Worm (Caenorhabditis elegans): Measurements from ENCODE around the gene ech-4.

Gene ech-4

ce11 chrII:10820679-10821078, at the start of gene ech-4:
TSS of gene ech-4 (plus strand) at chrII:10821031.
- TF ChIP-seq ref-1 (GFP tag; conservative IDR thresholded peaks at IDR 0.05): no peak
- TF ChIP-seq ztf-29 (GFP tag; IDR thresholded peaks at IDR 0.05): no peak
- TF ChIP-seq klf-2 (GFP tag; conservative IDR thresholded peaks at IDR 0.05): no peak
- no peak for TF ChIP-seq T22C8.4 (GFP tag; IDR thresholded peaks at IDR 0.05)
- no peak for TF ChIP-seq tab-1 (GFP tag; IDR thresholded peaks at IDR 0.05)
- TF ChIP-seq ztf-23 (GFP tag; IDR thresholded peaks at IDR 0.05): no peak
- TF ChIP-seq med-1 (GFP tag; optimal IDR thresholded peaks at IDR 0.05; ENCODE audit: insufficient read depth): no peak
- no peak for TF ChIP-seq flt-1 (GFP tag; IDR thresholded peaks at IDR 0.05)
- TF ChIP-seq cog-1 (tag; optimal IDR thresholded peaks at IDR 0.05): no peak

DNA sequence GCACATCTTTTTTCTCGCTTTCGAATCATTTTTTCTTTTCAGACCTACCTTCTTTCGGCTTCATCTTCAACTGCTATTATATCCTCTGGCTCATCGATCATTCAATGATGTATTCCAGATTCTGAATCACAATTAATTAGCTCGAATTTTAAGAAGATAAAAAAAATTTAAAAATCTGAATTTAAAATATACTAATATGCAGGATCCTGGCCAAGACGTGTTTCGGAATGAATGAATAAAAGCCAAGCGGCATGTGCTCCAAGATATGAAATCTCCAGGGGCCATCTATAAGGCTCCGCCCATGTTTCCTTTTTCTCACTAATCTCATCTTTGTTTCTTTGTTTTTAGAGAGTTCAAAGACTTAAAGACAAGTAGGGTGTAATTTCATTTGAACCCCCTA, 42.8 kb upstream of the ech-4 start, which contains the start of gene mpz-1:
mpz-1 (minus strand) TSS at position 101 of the 400 bp plus-strand sequence.
- no peak for TF ChIP-seq flt-1 (GFP tag; IDR thresholded peaks at IDR 0.05)
- no peak for TF ChIP-seq ztf-29 (GFP tag; IDR thresholded peaks at IDR 0.05)
- TF ChIP-seq tab-1 (GFP tag; IDR thresholded peaks at IDR 0.05): no peak
- no peak for TF ChIP-seq T22C8.4 (GFP tag; IDR thresholded peaks at IDR 0.05)
- TF ChIP-seq med-1 (GFP tag; optimal IDR thresholded peaks at IDR 0.05; ENCODE audit: insufficient read depth): no peak
- TF ChIP-seq ztf-23 (GFP tag; IDR thresholded peaks at IDR 0.05): no peak
- TF ChIP-seq klf-2 (GFP tag; conservative IDR thresholded peaks at IDR 0.05): no peak
- TF ChIP-seq cog-1 (tag; optimal IDR thresholded peaks at IDR 0.05): no peak
- TF ChIP-seq ref-1 (GFP tag; conservative IDR thresholded peaks at IDR 0.05): no peak

ce11 chrII:10783201-10783962, 37.4 kb upstream of the ech-4 start, which contains the start of gene ect-2:
TSS of gene ect-2 (minus strand) at chrII:10783962.
- TF ChIP-seq T22C8.4 (GFP tag; IDR thresholded peaks at IDR 0.05) (no peak), cog-1 (tag; optimal IDR thresholded peaks at IDR 0.05) (no peak), ztf-23 (GFP tag; IDR thresholded peaks at IDR 0.05) (no peak), tab-1 (GFP tag; IDR thresholded peaks at IDR 0.05) (no peak), med-1 (GFP tag; optimal IDR thresholded peaks at IDR 0.05; ENCODE audit: insufficient read depth) (no peak), klf-2 (GFP tag; conservative IDR thresholded peaks at IDR 0.05) (no peak), ref-1 (GFP tag; conservative IDR thresholded peaks at IDR 0.05) (no peak), flt-1 (GFP tag; IDR thresholded peaks at IDR 0.05) (no peak), ztf-29 (GFP tag; IDR thresholded peaks at IDR 0.05) (no peak)

DNA sequence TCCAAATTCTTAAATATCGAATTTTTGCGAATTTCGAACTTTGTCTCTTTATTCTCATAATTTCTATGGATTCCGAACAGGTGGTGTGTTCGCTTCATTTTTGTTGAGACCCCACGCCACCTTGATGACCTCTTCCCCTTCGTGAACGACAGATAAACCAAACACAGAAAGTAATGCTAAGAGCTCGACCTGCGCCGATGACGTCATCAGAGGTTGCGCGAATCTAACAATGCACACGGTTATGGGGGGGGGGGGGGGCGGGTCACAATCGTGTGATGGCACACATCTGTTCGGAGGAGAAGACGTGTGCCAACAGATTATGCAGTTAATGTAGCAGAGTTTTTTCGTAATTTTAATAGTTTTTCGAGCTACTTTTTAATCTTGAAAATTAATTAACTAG, 36.6 kb upstream of the ech-4 start:
- TF ChIP-seq klf-2 (GFP tag; conservative IDR thresholded peaks at IDR 0.05) (no peak), cog-1 (tag; optimal IDR thresholded peaks at IDR 0.05) (no peak), med-1 (GFP tag; optimal IDR thresholded peaks at IDR 0.05; ENCODE audit: insufficient read depth) (no peak), ztf-23 (GFP tag; IDR thresholded peaks at IDR 0.05) (no peak), ztf-29 (GFP tag; IDR thresholded peaks at IDR 0.05) (no peak), flt-1 (GFP tag; IDR thresholded peaks at IDR 0.05) (0 out of 2 replicates have a peak, but pooled peaks have one; percentile 19)

- TF ChIP-seq med-1 (GFP tag; optimal IDR thresholded peaks at IDR 0.05; ENCODE audit: insufficient read depth): no peak
Observed at ce11 chrII:10784780-10785463, 35.9 kb upstream of the ech-4 start, which contains the start of gene cdl-1. TSS of gene cdl-1 (plus strand) at chrII:10785452.

- TF ChIP-seq ref-1 (GFP tag; conservative IDR thresholded peaks at IDR 0.05): no peak
- TF ChIP-seq ztf-23 (GFP tag; IDR thresholded peaks at IDR 0.05): no peak
- no peak for TF ChIP-seq med-1 (GFP tag; optimal IDR thresholded peaks at IDR 0.05; ENCODE audit: insufficient read depth)
- no peak for TF ChIP-seq tab-1 (GFP tag; IDR thresholded peaks at IDR 0.05)
- TF ChIP-seq ztf-29 (GFP tag; IDR thresholded peaks at IDR 0.05): no peak
- TF ChIP-seq T22C8.4 (GFP tag; IDR thresholded peaks at IDR 0.05): no peak
- TF ChIP-seq klf-2 (GFP tag; conservative IDR thresholded peaks at IDR 0.05): no peak
- TF ChIP-seq flt-1 (GFP tag; IDR thresholded peaks at IDR 0.05): no peak
- no peak for TF ChIP-seq cog-1 (tag; optimal IDR thresholded peaks at IDR 0.05)
Observed at ce11 chrII:10787240-10787639, 33.6 kb upstream of the ech-4 start, which contains the start of gene tag-209. TSS of gene tag-209 (plus strand) at chrII:10787312.

DNA sequence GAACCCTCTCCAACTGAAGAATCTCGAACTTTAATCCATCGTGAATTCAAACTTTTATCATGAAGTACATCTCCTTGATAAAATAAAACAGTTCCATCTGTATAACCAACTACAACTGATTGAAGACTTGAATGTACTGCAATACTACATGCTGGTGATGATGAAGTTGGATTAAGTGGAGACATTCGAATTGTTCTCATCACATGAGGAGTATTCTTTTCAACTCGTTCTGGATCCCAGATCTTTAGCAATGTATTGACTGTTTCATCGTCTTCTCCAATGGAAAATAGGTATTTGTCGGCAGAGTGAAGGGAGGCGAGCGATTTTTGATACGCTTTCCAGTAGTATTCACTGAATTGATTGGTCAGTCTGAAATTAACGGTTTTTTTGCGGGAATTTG, 28.2 kb upstream of the ech-4 start:
- TF ChIP-seq tab-1 (GFP tag; IDR thresholded peaks at IDR 0.05): no peak
- no peak for TF ChIP-seq cog-1 (tag; optimal IDR thresholded peaks at IDR 0.05)
- no peak for TF ChIP-seq T22C8.4 (GFP tag; IDR thresholded peaks at IDR 0.05)
- TF ChIP-seq flt-1 (GFP tag; IDR thresholded peaks at IDR 0.05): no peak
- no peak for TF ChIP-seq ztf-29 (GFP tag; IDR thresholded peaks at IDR 0.05)

DNA sequence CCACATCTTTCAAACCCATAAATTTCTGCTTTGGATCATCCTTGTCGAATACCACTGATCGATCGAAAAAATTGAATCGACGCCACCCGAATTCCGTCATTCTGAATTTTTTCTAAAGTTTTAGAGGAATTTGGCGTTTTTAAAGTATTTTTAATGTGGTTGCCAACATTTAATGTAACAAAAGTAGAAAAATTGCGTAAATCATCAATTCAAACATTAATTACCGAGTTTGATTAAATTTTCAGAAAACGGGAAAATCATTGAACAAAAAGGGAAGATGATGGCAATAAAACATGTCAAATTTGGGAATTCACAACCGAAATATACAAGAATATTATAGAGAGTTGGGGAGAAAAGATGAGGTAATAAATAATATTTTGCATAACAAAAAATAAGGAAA, 27.4 kb upstream of the ech-4 start, which contains the start of gene vps-11:
vps-11 (minus strand) TSS at position 101 of the 400 bp plus-strand sequence.
- TF ChIP-seq cog-1 (tag; optimal IDR thresholded peaks at IDR 0.05) (no peak), flt-1 (GFP tag; IDR thresholded peaks at IDR 0.05) (no peak), klf-2 (GFP tag; conservative IDR thresholded peaks at IDR 0.05) (no peak), tab-1 (GFP tag; IDR thresholded peaks at IDR 0.05) (no peak), med-1 (GFP tag; optimal IDR thresholded peaks at IDR 0.05; ENCODE audit: insufficient read depth) (no peak), ztf-29 (GFP tag; IDR thresholded peaks at IDR 0.05) (no peak), ztf-23 (GFP tag; IDR thresholded peaks at IDR 0.05) (no peak), ref-1 (GFP tag; conservative IDR thresholded peaks at IDR 0.05) (no peak), T22C8.4 (GFP tag; IDR thresholded peaks at IDR 0.05) (no peak)

- no peak for TF ChIP-seq ztf-29 (GFP tag; IDR thresholded peaks at IDR 0.05)
Observed at ce11 chrII:10796194-10796593, 24.6 kb upstream of the ech-4 start, which contains the start of gene set-14. TSS of gene set-14 (minus strand) at chrII:10796294.

All from whole organism, midembryonic.